Worm (Caenorhabditis elegans) whole organism, L2 larva: ENCODE data around the gene srd-51.
"Not testable (repeated sequence)": the region's sequence is repeated elsewhere in the genome, so short reads cannot be mapped to it uniquely, and the experiment has no call there.

Source experiments
- C34F6.9 ChIP-seq: fragments of 150-350 bp; optimal IDR thresholded peaks from 2 replicates; lab custom pipeline; 2014; ENCODE audit warnings: missing biosample characterization, missing genetic modification characterization
- F13H6.1 ChIP-seq: sonication (generic microtip); optimal IDR thresholded peaks from 2 replicates; lab custom pipeline; 2016; ENCODE audit warnings: missing genetic modification characterization, missing compliant biosample characterization
- R02D3.7 ChIP-seq: fragments of 150-350 bp; optimal IDR thresholded peaks from 2 replicates; lab custom pipeline; 2014; ENCODE audit warnings: missing biosample characterization, missing genetic modification characterization
- Y55F3AM.14 ChIP-seq: fragments of 200-800 bp; sonication (Bioruptor generic); optimal IDR thresholded peaks from 2 replicates; lab custom pipeline; 2018; ENCODE audit warnings: mild to moderate bottlenecking, missing genetic modification characterization, missing compliant biosample characterization
- ZK546.5 ChIP-seq: sonication (generic microtip); optimal IDR thresholded peaks from 2 replicates; lab custom pipeline; 2017; ENCODE audit warnings: missing biosample characterization, missing genetic modification characterization
- alr-1 ChIP-seq: fragments of 150-350 bp; optimal IDR thresholded peaks from 2 replicates; lab custom pipeline; 2014; ENCODE audit warnings: missing biosample characterization, missing genetic modification characterization
- ama-1 ChIP-seq: fragments of 150-350 bp; optimal IDR thresholded peaks from 2 replicates; lab custom pipeline; 2018; ENCODE audit warnings: inconsistent platforms
- crh-2 ChIP-seq: sonication (generic microtip); optimal IDR thresholded peaks from 2 replicates; lab custom pipeline; 2017; ENCODE audit warnings: missing biosample characterization, missing genetic modification characterization
- dmd-4 ChIP-seq: sonication (generic microtip); optimal IDR thresholded peaks from 2 replicates; lab custom pipeline; 2017; ENCODE audit warnings: missing biosample characterization, missing genetic modification characterization
- egl-27 ChIP-seq: sonication (generic microtip); optimal IDR thresholded peaks from 3 replicates; lab custom pipeline; 2017; ENCODE audit warnings: missing biosample characterization, missing genetic modification reagents, missing genetic modification characterization
- elt-1 ChIP-seq: fragments of 150-350 bp; optimal IDR thresholded peaks from 2 replicates; lab custom pipeline; 2014; ENCODE audit warnings: missing biosample characterization, missing genetic modification characterization
- fos-1 ChIP-seq: fragments of 150-350 bp; optimal IDR thresholded peaks from 2 replicates; lab custom pipeline; 2014; ENCODE audit warnings: missing biosample characterization, missing genetic modification characterization
- gmeb-1 ChIP-seq: fragments of 150-350 bp; optimal IDR thresholded peaks from 2 replicates; lab custom pipeline; 2014; ENCODE audit warnings: missing biosample characterization, missing genetic modification characterization
- lin-11 ChIP-seq: fragments of 150-350 bp; sonication (generic microtip); optimal IDR thresholded peaks from 2 replicates; lab custom pipeline; 2014; ENCODE audit warnings: missing biosample characterization, missing genetic modification characterization, inconsistent platforms, mixed read lengths
- lin-13 ChIP-seq: fragments of 150-350 bp; optimal IDR thresholded peaks from 2 replicates; lab custom pipeline; 2014; ENCODE audit warnings: missing biosample characterization, missing genetic modification reagents, missing genetic modification characterization
- lin-39 ChIP-seq: fragments of 150-350 bp; optimal IDR thresholded peaks from 2 replicates; lab custom pipeline; 2014; ENCODE audit warnings: missing biosample characterization, missing genetic modification reagents, missing genetic modification characterization
- lsy-2 ChIP-seq, 2 experiments: fragments of 150-350 bp in 1 of 2; sonication (generic microtip) in 1 of 2; optimal IDR thresholded peaks; 2 replicates each; lab custom pipeline; 2014 to 2017; ENCODE audit warnings: missing biosample characterization in 2 of 2, missing genetic modification characterization in 2 of 2
- mab-5 ChIP-seq: fragments of 150-350 bp; optimal IDR thresholded peaks from 2 replicates; lab custom pipeline; 2014; ENCODE audit warnings: missing biosample characterization, missing genetic modification characterization
- mdl-1 ChIP-seq, 2 experiments: fragments of 150-350 bp in 1 of 2; sonication (generic microtip) in 1 of 2; optimal IDR thresholded peaks; 2 replicates each; lab custom pipeline; 2017; ENCODE audit warnings: missing biosample characterization in 2 of 2, missing genetic modification characterization in 2 of 2
- nhr-10 ChIP-seq: sonication (generic microtip); optimal IDR thresholded peaks from 2 replicates; lab custom pipeline; 2017; ENCODE audit warnings: missing biosample characterization, missing genetic modification characterization
- nhr-129 ChIP-seq: fragments of 150-350 bp; optimal IDR thresholded peaks from 2 replicates; lab custom pipeline; 2014; ENCODE audit warnings: missing biosample characterization, missing genetic modification characterization
- nhr-21 ChIP-seq: fragments of 150-350 bp; optimal IDR thresholded peaks from 2 replicates; lab custom pipeline; 2014; ENCODE audit warnings: missing biosample characterization, missing genetic modification characterization
- nhr-25 ChIP-seq: fragments of 150-350 bp; sonication (generic microtip); optimal IDR thresholded peaks from 3 replicates; lab custom pipeline; 2014; ENCODE audit warnings: missing biosample characterization, missing genetic modification characterization
- nhr-6 ChIP-seq: fragments of 150-350 bp; optimal IDR thresholded peaks from 2 replicates; lab custom pipeline; 2014; ENCODE audit warnings: missing biosample characterization, missing genetic modification characterization
- peb-1 ChIP-seq: fragments of 150-350 bp; optimal IDR thresholded peaks from 2 replicates; lab custom pipeline; 2014; ENCODE audit warnings: missing biosample characterization, missing genetic modification characterization
- sem-4 ChIP-seq: fragments of 150-350 bp; optimal IDR thresholded peaks from 2 replicates; lab custom pipeline; 2014; ENCODE audit warnings: missing biosample characterization, missing genetic modification reagents, missing genetic modification characterization
- sma-3 ChIP-seq: sonication (generic microtip); optimal IDR thresholded peaks from 2 replicates; lab custom pipeline; 2016; ENCODE audit warnings: missing genetic modification reagents, missing genetic modification characterization, missing compliant biosample characterization
- sma-9 ChIP-seq, 2 experiments: fragments of 150-350 bp in 1 of 2; sonication (generic microtip) in 1 of 2; optimal IDR thresholded peaks; 2 replicates each; lab custom pipeline; 2014 to 2016; ENCODE audit warnings: missing genetic modification characterization in 2 of 2, mild to moderate bottlenecking in 1 of 2, missing biosample characterization in 1 of 2, missing compliant biosample characterization in 1 of 2, missing genetic modification reagents in 1 of 2, moderate library complexity in 1 of 2
- snpc-4 ChIP-seq: fragments of 150-350 bp; optimal IDR thresholded peaks from 2 replicates; lab custom pipeline; 2014; ENCODE audit warnings: missing biosample characterization, missing genetic modification characterization
- unc-39 ChIP-seq: fragments of 150-350 bp; optimal IDR thresholded peaks from 2 replicates; lab custom pipeline; 2014; ENCODE audit warnings: missing biosample characterization, missing genetic modification characterization
- unc-55 ChIP-seq: fragments of 150-350 bp; sonication (generic microtip); optimal IDR thresholded peaks from 3 replicates; lab custom pipeline; 2014; ENCODE audit warnings: missing biosample characterization, missing genetic modification reagents, missing genetic modification characterization
- zag-1 ChIP-seq: fragments of 150-350 bp; optimal IDR thresholded peaks from 2 replicates; lab custom pipeline; 2014; ENCODE audit warnings: missing biosample characterization, missing genetic modification characterization
- ztf-1 ChIP-seq: fragments of 200-800 bp; sonication (Bioruptor generic); conservative IDR thresholded peaks from 2 replicates; pipeline ENCODE4 v1.3.6; 2022; ENCODE audit warnings: missing genetic modification characterization, missing compliant biosample characterization

srd-51 gene

ce11 chrX:13448665-13449099 is 36.0 kb downstream of the srd-51 start:
- TF ChIP-seq nhr-6 (tag; lab: Kevin White, UChicago) = peak; percentile 3
- peak; percentile 49 for TF ChIP-seq C34F6.9
- TF ChIP-seq fos-1 (tag; lab: Kevin White, UChicago) = peak; percentile 42
- TF ChIP-seq zag-1 (tag; lab: Kevin White, UChicago) = peak; percentile 51
- TF ChIP-seq Y55F3AM.14 (GFP tag; lab: Kevin White, UChicago) = peak; percentile 40
- peak; percentile 79 for TF ChIP-seq nhr-129
- peak; percentile 71 for TF ChIP-seq sma-9 (GFP tag; optimal IDR thresholded peaks at IDR 0.05; lab: Kevin White, UChicago)
- TF ChIP-seq sma-9 (tag; optimal IDR thresholded peaks at IDR 0.05; lab: Kevin White, UChicago) = not testable (repeated sequence)
- peak; percentile 47 for TF ChIP-seq lin-11
- peak in 1 of 2 experiments; percentile 54 for TF ChIP-seq mdl-1 (tag; optimal IDR thresholded peaks at IDR 0.05; lab: Kevin White, UChicago)
- TF ChIP-seq egl-27 (tag; lab: Kevin White, UChicago) = peak; percentile 20
- peak; percentile 70 for TF ChIP-seq nhr-21 (tag; lab: Kevin White, UChicago)
- peak; percentile 71 for TF ChIP-seq sma-3 (GFP tag; lab: Kevin White, UChicago)
- peak; percentile 47 for TF ChIP-seq lin-13 (GFP tag; lab: Kevin White, UChicago)
- peak; percentile 59 for TF ChIP-seq unc-55 (GFP tag; lab: Kevin White, UChicago)
- TF ChIP-seq lsy-2 (tag; optimal IDR thresholded peaks at IDR 0.05; lab: Kevin White, UChicago) = peak; percentile 20 to 52
- TF ChIP-seq crh-2 (tag; lab: Kevin White, UChicago) = peak; percentile 57
- peak; percentile 46 for TF ChIP-seq F13H6.1 (tag; lab: Kevin White, UChicago)

ce11 chrX:13446418-13446817 is 38.3 kb downstream of the srd-51 start, which contains the start of gene set-8:
TSS of gene set-8 (plus strand) at chrX:13446718.
- TF ChIP-seq nhr-6 (tag; lab: Kevin White, UChicago) (no peak), dmd-4 (no peak), F13H6.1 (tag; lab: Kevin White, UChicago) (no peak), ama-1 (no peak), ZK546.5 (no peak), peb-1 (tag; lab: Kevin White, UChicago) (no peak), nhr-25 (tag; lab: Kevin White, UChicago) (no peak), mab-5 (tag; lab: Kevin White, UChicago) (no peak), elt-1 (no peak), sma-9 (GFP tag; optimal IDR thresholded peaks at IDR 0.05; lab: Kevin White, UChicago) (no peak), sma-9 (tag; optimal IDR thresholded peaks at IDR 0.05; lab: Kevin White, UChicago) (no peak), snpc-4 (tag; lab: Kevin White, UChicago) (no peak)

- no peak for TF ChIP-seq nhr-10 (tag; lab: Kevin White, UChicago)
- no peak for TF ChIP-seq C34F6.9
- TF ChIP-seq lin-39 (tag; lab: Kevin White, UChicago) = no peak
- TF ChIP-seq lin-11 = no peak
- TF ChIP-seq lsy-2 (tag; optimal IDR thresholded peaks at IDR 0.05; lab: Kevin White, UChicago) = no peak
- no peak for TF ChIP-seq nhr-25 (tag; lab: Kevin White, UChicago)
- no peak for TF ChIP-seq elt-1
- TF ChIP-seq sem-4 (tag; lab: Kevin White, UChicago) = no peak
These were observed 40.4 kb downstream of the srd-51 start for ce11 chrX:13444267-13444666.

ce11 chrX:13443283-13443682 is 41.4 kb downstream of the srd-51 start:
- TF ChIP-seq gmeb-1 (tag; lab: Kevin White, UChicago) (no peak), C34F6.9 (no peak), alr-1 (tag; lab: Kevin White, UChicago) (no peak), zag-1 (tag; lab: Kevin White, UChicago) (no peak), R02D3.7 (no peak), ztf-1 (no peak), sma-3 (GFP tag; lab: Kevin White, UChicago) (no peak), unc-39 (tag; lab: Kevin White, UChicago) (no peak)

ce11 chrX:13442446-13442845 is 42.3 kb downstream of the srd-51 start:
- peak; percentile 13 for TF ChIP-seq lin-11
- TF ChIP-seq sma-3 (GFP tag; lab: Kevin White, UChicago) = peak; percentile 31
- TF ChIP-seq F13H6.1 (tag; lab: Kevin White, UChicago) = peak; percentile 47
- peak; percentile 45 for TF ChIP-seq fos-1 (tag; lab: Kevin White, UChicago)
- TF ChIP-seq elt-1 = no peak
- peak; percentile 35 for TF ChIP-seq gmeb-1 (tag; lab: Kevin White, UChicago)
- no peak for TF ChIP-seq C34F6.9
- TF ChIP-seq snpc-4 (tag; lab: Kevin White, UChicago) = peak; percentile 3
- peak; percentile 75 for TF ChIP-seq nhr-129
- peak; percentile 62 for TF ChIP-seq sma-9 (GFP tag; optimal IDR thresholded peaks at IDR 0.05; lab: Kevin White, UChicago)
- TF ChIP-seq sma-9 (tag; optimal IDR thresholded peaks at IDR 0.05; lab: Kevin White, UChicago) = no peak
- no peak for TF ChIP-seq R02D3.7
- TF ChIP-seq unc-55 (GFP tag; lab: Kevin White, UChicago) = peak; percentile 45
- peak; percentile 51 for TF ChIP-seq nhr-21 (tag; lab: Kevin White, UChicago)
- peak; percentile 60 for TF ChIP-seq crh-2 (tag; lab: Kevin White, UChicago)
- TF ChIP-seq, all 48 proteins: peak for 11
